Worm (Caenorhabditis elegans) whole organism, mixed stage, embryonic: Measurements from ENCODE around the gene Y50D4A.1.

ENCODE experiments used
- M03D4.4 ChIP-seq: sonication (generic microtip); optimal IDR thresholded peaks from 2 replicates; lab custom pipeline; 2017; ENCODE audit warnings: mild to moderate bottlenecking, missing genetic modification characterization, missing compliant biosample characterization
- bed-3 ChIP-seq: fragments of 200-800 bp; sonication (Bioruptor generic); optimal IDR thresholded peaks from 3 replicates; lab custom pipeline; 2018; ENCODE audit warnings: mild to moderate bottlenecking, missing genetic modification characterization, moderate library complexity, missing compliant biosample characterization
- blmp-1 ChIP-seq: fragments of 150-350 bp; optimal IDR thresholded peaks from 2 replicates; lab custom pipeline; 2014; ENCODE audit warnings: missing biosample characterization, missing genetic modification characterization
- ceh-39 ChIP-seq: fragments of 150-350 bp; optimal IDR thresholded peaks from 2 replicates; lab custom pipeline; 2014; ENCODE audit warnings: missing biosample characterization, missing genetic modification characterization
- ceh-43 ChIP-seq: fragments of 200-800 bp; sonication (Bioruptor generic); optimal IDR thresholded peaks from 2 replicates; lab custom pipeline; 2018; ENCODE audit warnings: mild to moderate bottlenecking, missing genetic modification characterization, moderate library complexity, missing compliant biosample characterization
- ceh-83 ChIP-seq: fragments of 200-800 bp; sonication (Bioruptor generic); optimal IDR thresholded peaks from 2 replicates; lab custom pipeline; 2018; ENCODE audit warnings: mild to moderate bottlenecking, missing genetic modification characterization, missing compliant biosample characterization
- ces-1 ChIP-seq: fragments of 150-350 bp; optimal IDR thresholded peaks from 2 replicates; lab custom pipeline; 2014; ENCODE audit warnings: missing biosample characterization, missing genetic modification reagents, missing genetic modification characterization
- cnd-1 ChIP-seq: fragments of 200-800 bp; sonication (Bioruptor generic); optimal IDR thresholded peaks from 2 replicates; lab custom pipeline; 2018; ENCODE audit warnings: mild to moderate bottlenecking, missing genetic modification characterization, missing compliant biosample characterization
- drap-1 ChIP-seq: fragments of 200-800 bp; sonication (Bioruptor generic); optimal IDR thresholded peaks from 3 replicates; lab custom pipeline; 2018; ENCODE audit warnings: mild to moderate bottlenecking, missing genetic modification characterization, missing compliant biosample characterization
- elt-1 ChIP-seq: sonication (generic microtip); optimal IDR thresholded peaks from 2 replicates; lab custom pipeline; 2017; ENCODE audit warnings: missing genetic modification characterization, mild to moderate bottlenecking, missing compliant biosample characterization, antibody characterized with exemption, moderate library complexity, borderline replicate concordance; ENCODE audit not compliant: insufficient read depth
- elt-3 ChIP-seq: fragments of 150-350 bp; optimal IDR thresholded peaks from 2 replicates; lab custom pipeline; 2014; ENCODE audit warnings: missing biosample characterization, missing genetic modification characterization
- flh-1 ChIP-seq: fragments of 200-800 bp; sonication (Bioruptor generic); optimal IDR thresholded peaks from 2 replicates; lab custom pipeline; 2018; ENCODE audit warnings: mild to moderate bottlenecking, missing genetic modification characterization, moderate library complexity, missing compliant biosample characterization
- ham-2 ChIP-seq: fragments of 200-800 bp; sonication (Bioruptor generic); optimal IDR thresholded peaks from 2 replicates; lab custom pipeline; 2018; ENCODE audit warnings: mild to moderate bottlenecking, missing genetic modification characterization, missing compliant biosample characterization
- lin-13 ChIP-seq: fragments of 150-350 bp; optimal IDR thresholded peaks from 2 replicates; lab custom pipeline; 2014; ENCODE audit warnings: missing biosample characterization, missing genetic modification characterization
- lin-32 ChIP-seq: fragments of 200-800 bp; sonication (Bioruptor generic); optimal IDR thresholded peaks from 2 replicates; lab custom pipeline; 2018; ENCODE audit warnings: mild to moderate bottlenecking, missing genetic modification characterization, missing compliant biosample characterization
- lsy-2 ChIP-seq: fragments of 150-350 bp; optimal IDR thresholded peaks from 2 replicates; lab custom pipeline; 2014; ENCODE audit warnings: missing biosample characterization, missing genetic modification characterization
- mab-5 ChIP-seq: fragments of 150-350 bp; optimal IDR thresholded peaks from 2 replicates; lab custom pipeline; 2014; ENCODE audit warnings: missing biosample characterization, missing genetic modification characterization
- mep-1 ChIP-seq: fragments of 150-350 bp; optimal IDR thresholded peaks from 2 replicates; lab custom pipeline; 2017; ENCODE audit warnings: missing biosample characterization, missing genetic modification reagents, missing genetic modification characterization, inconsistent platforms
- mls-2 ChIP-seq: sonication (generic microtip); optimal IDR thresholded peaks from 2 replicates; lab custom pipeline; 2016; ENCODE audit warnings: mild to moderate bottlenecking, missing genetic modification characterization, moderate library complexity, missing compliant biosample characterization
- nhr-2 ChIP-seq: fragments of 150-350 bp; optimal IDR thresholded peaks from 2 replicates; lab custom pipeline; 2014; ENCODE audit warnings: missing biosample characterization, missing genetic modification characterization
- nhr-237 ChIP-seq: fragments of 150-350 bp; optimal IDR thresholded peaks from 2 replicates; lab custom pipeline; 2014; ENCODE audit warnings: missing biosample characterization, missing genetic modification characterization
- nhr-28 ChIP-seq: fragments of 150-350 bp; optimal IDR thresholded peaks from 2 replicates; lab custom pipeline; 2014; ENCODE audit warnings: missing biosample characterization, missing genetic modification characterization
- nhr-76 ChIP-seq: sonication (generic microtip); optimal IDR thresholded peaks from 2 replicates; lab custom pipeline; 2017; ENCODE audit warnings: missing biosample characterization, missing genetic modification characterization
- pha-4 ChIP-seq: fragments of 150-350 bp; optimal IDR thresholded peaks from 2 replicates; lab custom pipeline; 2018; ENCODE audit warnings: missing biosample characterization, missing genetic modification reagents, missing genetic modification characterization
- sem-2 ChIP-seq: fragments of 200-800 bp; sonication (Bioruptor generic); optimal IDR thresholded peaks from 2 replicates; lab custom pipeline; 2018; ENCODE audit warnings: mild to moderate bottlenecking, missing genetic modification characterization, missing compliant biosample characterization
- sptf-1 ChIP-seq: sonication (generic microtip); optimal IDR thresholded peaks from 2 replicates; lab custom pipeline; 2017; ENCODE audit warnings: mild to moderate bottlenecking, missing genetic modification characterization, moderate library complexity, missing compliant biosample characterization
- tbx-8 ChIP-seq: fragments of 200-800 bp; sonication (Bioruptor generic); optimal IDR thresholded peaks from 2 replicates; lab custom pipeline; 2018; ENCODE audit warnings: mild to moderate bottlenecking, missing genetic modification characterization, moderate library complexity, missing compliant biosample characterization
- unc-120 ChIP-seq: sonication (generic microtip); optimal IDR thresholded peaks from 2 replicates; lab custom pipeline; 2017; ENCODE audit warnings: missing genetic modification characterization, missing compliant biosample characterization; ENCODE audit not compliant: poor library complexity, severe bottlenecking
- unc-39 ChIP-seq: fragments of 150-350 bp; optimal IDR thresholded peaks from 2 replicates; lab custom pipeline; 2014; ENCODE audit warnings: missing biosample characterization, missing genetic modification characterization
- unc-62 ChIP-seq: fragments of 150-350 bp; optimal IDR thresholded peaks from 2 replicates; lab custom pipeline; 2014; ENCODE audit warnings: missing biosample characterization, missing genetic modification reagents, missing genetic modification characterization
- zip-8 ChIP-seq: fragments of 150-350 bp; optimal IDR thresholded peaks from 2 replicates; lab custom pipeline; 2014; ENCODE audit warnings: missing biosample characterization, missing genetic modification characterization
- ztf-11 ChIP-seq: fragments of 150-350 bp; optimal IDR thresholded peaks from 2 replicates; lab custom pipeline; 2014; ENCODE audit warnings: missing biosample characterization, missing genetic modification characterization

Gene Y50D4A.1

ce11 chrV:1207589-1207988 lies at the start of gene Y50D4A.1:
TSS of gene Y50D4A.1 (plus strand) at chrV:1207889.
- TF ChIP-seq mep-1 (no peak), elt-3 (no peak), ceh-43 (GFP tag; lab: Kevin White, UChicago) (no peak), nhr-28 (no peak), blmp-1 (tag; lab: Kevin White, UChicago) (no peak), ztf-11 (tag; lab: Kevin White, UChicago) (no peak), ham-2 (GFP tag; lab: Kevin White, UChicago) (no peak), pha-4 (tag; lab: Kevin White, UChicago) (no peak), bed-3 (no peak), drap-1 (GFP tag; lab: Kevin White, UChicago) (no peak), unc-120 (tag; lab: Kevin White, UChicago) (no peak), nhr-2 (tag; lab: Kevin White, UChicago) (no peak), mls-2 (tag; lab: Kevin White, UChicago) (no peak), mab-5 (no peak), ces-1 (no peak), cnd-1 (tag; lab: Kevin White, UChicago) (no peak), unc-62 (GFP tag; lab: Kevin White, UChicago) (no peak), M03D4.4 (tag; lab: Kevin White, UChicago) (no peak), lin-13 (no peak)

- no peak for TF ChIP-seq ceh-83 (GFP tag; lab: Kevin White, UChicago)
- TF ChIP-seq sptf-1 = no peak
- TF ChIP-seq unc-120 (tag; lab: Kevin White, UChicago) = no peak
- no peak for TF ChIP-seq nhr-237 (tag; lab: Kevin White, UChicago)
- no peak for TF ChIP-seq pha-4 (tag; lab: Kevin White, UChicago)
- no peak for TF ChIP-seq lin-13
- no peak for TF ChIP-seq zip-8 (tag; lab: Kevin White, UChicago)
- no peak for TF ChIP-seq elt-3
- no peak for TF ChIP-seq mls-2 (tag; lab: Kevin White, UChicago)
- TF ChIP-seq flh-1 (GFP tag; lab: Kevin White, UChicago) = no peak
- TF ChIP-seq lsy-2 = no peak
- TF ChIP-seq nhr-76 = no peak
- TF ChIP-seq nhr-28 = no peak
- TF ChIP-seq nhr-2 (tag; lab: Kevin White, UChicago) = no peak
- no peak for TF ChIP-seq drap-1 (GFP tag; lab: Kevin White, UChicago)
- TF ChIP-seq unc-62 (GFP tag; lab: Kevin White, UChicago) = no peak
- no peak for TF ChIP-seq sem-2 (GFP tag; lab: Kevin White, UChicago)
- TF ChIP-seq M03D4.4 (tag; lab: Kevin White, UChicago) = no peak
These were observed 49.4 kb upstream of the Y50D4A.1 start for ce11 chrV:1158247-1158646.

ce11 chrV:1160716-1161115 lies 47.0 kb upstream of the Y50D4A.1 start:
- no peak for TF ChIP-seq ceh-43 (GFP tag; lab: Kevin White, UChicago)
- no peak for TF ChIP-seq tbx-8 (GFP tag; lab: Kevin White, UChicago)
- TF ChIP-seq unc-120 (tag; lab: Kevin White, UChicago) = no peak
- no peak for TF ChIP-seq lin-32 (GFP tag; lab: Kevin White, UChicago)
- no peak for TF ChIP-seq lin-13
- TF ChIP-seq zip-8 (tag; lab: Kevin White, UChicago) = no peak
- TF ChIP-seq mls-2 (tag; lab: Kevin White, UChicago) = no peak
- TF ChIP-seq lsy-2 = no peak
- no peak for TF ChIP-seq nhr-76
- no peak for TF ChIP-seq unc-62 (GFP tag; lab: Kevin White, UChicago)
- TF ChIP-seq flh-1 (GFP tag; lab: Kevin White, UChicago) = no peak
- no peak for TF ChIP-seq unc-39
- TF ChIP-seq ces-1 = no peak
- TF ChIP-seq mab-5 = no peak
- TF ChIP-seq nhr-2 (tag; lab: Kevin White, UChicago) = no peak
- no peak for TF ChIP-seq M03D4.4 (tag; lab: Kevin White, UChicago)
- TF ChIP-seq ztf-11 (tag; lab: Kevin White, UChicago) = no peak
- no peak for TF ChIP-seq sem-2 (GFP tag; lab: Kevin White, UChicago)
- TF ChIP-seq elt-1 = no peak
- no peak for TF ChIP-seq ceh-39 (tag; lab: Kevin White, UChicago)

ce11 chrV:1164196-1164691 lies 43.4 kb upstream of the Y50D4A.1 start, which contains the start of gene T21H3.5:
TSS of gene T21H3.5 (minus strand) at chrV:1164293.
- no peak for TF ChIP-seq lin-13
- peak; percentile 87 for TF ChIP-seq ham-2 (GFP tag; lab: Kevin White, UChicago)
- no peak for TF ChIP-seq elt-3
- TF ChIP-seq, all 35 proteins: peak for 1
